Worm (Caenorhabditis elegans) whole organism, mixed stage, embryonic: ENCODE data around the gene R11G1.2.

Source experiments
- ceh-43 ChIP-seq: fragments of 200-800 bp; sonication (Bioruptor generic); optimal IDR thresholded peaks from 2 replicates; lab custom pipeline; 2018; ENCODE audit warnings: mild to moderate bottlenecking, missing genetic modification characterization, moderate library complexity, missing compliant biosample characterization
- cnd-1 ChIP-seq: fragments of 200-800 bp; sonication (Bioruptor generic); optimal IDR thresholded peaks from 2 replicates; lab custom pipeline; 2018; ENCODE audit warnings: mild to moderate bottlenecking, missing genetic modification characterization, missing compliant biosample characterization
- drap-1 ChIP-seq: fragments of 200-800 bp; sonication (Bioruptor generic); optimal IDR thresholded peaks from 3 replicates; lab custom pipeline; 2018; ENCODE audit warnings: mild to moderate bottlenecking, missing genetic modification characterization, missing compliant biosample characterization
- elt-3 ChIP-seq: fragments of 150-350 bp; optimal IDR thresholded peaks from 2 replicates; lab custom pipeline; 2014; ENCODE audit warnings: missing biosample characterization, missing genetic modification characterization
- lsy-2 ChIP-seq: fragments of 150-350 bp; optimal IDR thresholded peaks from 2 replicates; lab custom pipeline; 2014; ENCODE audit warnings: missing biosample characterization, missing genetic modification characterization
- nhr-12 ChIP-seq: fragments of 150-350 bp; optimal IDR thresholded peaks from 2 replicates; lab custom pipeline; 2014; ENCODE audit warnings: missing biosample characterization, missing genetic modification characterization
- nhr-237 ChIP-seq: fragments of 150-350 bp; optimal IDR thresholded peaks from 2 replicates; lab custom pipeline; 2014; ENCODE audit warnings: missing biosample characterization, missing genetic modification characterization
- nhr-28 ChIP-seq: fragments of 150-350 bp; optimal IDR thresholded peaks from 2 replicates; lab custom pipeline; 2014; ENCODE audit warnings: missing biosample characterization, missing genetic modification characterization
- nhr-76 ChIP-seq: sonication (generic microtip); optimal IDR thresholded peaks from 2 replicates; lab custom pipeline; 2017; ENCODE audit warnings: missing biosample characterization, missing genetic modification characterization
- snpc-4 ChIP-seq: fragments of 150-350 bp; optimal IDR thresholded peaks from 2 replicates; lab custom pipeline; 2014; ENCODE audit warnings: missing biosample characterization, missing genetic modification characterization
- unc-62 ChIP-seq: fragments of 150-350 bp; optimal IDR thresholded peaks from 2 replicates; lab custom pipeline; 2014; ENCODE audit warnings: missing biosample characterization, missing genetic modification reagents, missing genetic modification characterization
- ztf-11 ChIP-seq: fragments of 150-350 bp; optimal IDR thresholded peaks from 2 replicates; lab custom pipeline; 2014; ENCODE audit warnings: missing biosample characterization, missing genetic modification characterization

ce11 chrX:3650100-3650809, at the start of gene R11G1.2, which contains the start of gene sax-1:
- TF ChIP-seq snpc-4 (tag; lab: Kevin White, UChicago) (no peak), nhr-28 (tag; lab: Kevin White, UChicago) (no peak), ztf-11 (tag; lab: Kevin White, UChicago) (no peak), unc-62 (no peak), nhr-237 (tag; lab: Kevin White, UChicago) (no peak), elt-3 (tag; lab: Kevin White, UChicago) (no peak), cnd-1 (tag; lab: Kevin White, UChicago) (peak; percentile 5), nhr-12 (no peak), drap-1 (GFP tag; lab: Kevin White, UChicago) (no peak), nhr-76 (tag; lab: Kevin White, UChicago) (no peak), lsy-2 (tag; lab: Kevin White, UChicago) (peak; percentile 6), ceh-43 (GFP tag; lab: Kevin White, UChicago) (no peak)
